Fruit fly (Drosophila melanogaster) whole organism, embryonic: ENCODE measurements around the gene CG10252.
A peak's percentile ranks its signal among the peaks of the same experiment; 100 is the strongest.

Source experiments
- Ada2b ChIP-seq: fragments of 200-800 bp; sonication (Bioruptor generic); IDR thresholded peaks from 2 replicates; pipeline ENCODE4 v1.3.6; 2022; ENCODE audit warnings: missing biosample characterization, missing genetic modification characterization
- Asciz ChIP-seq: fragments of 200-800 bp; sonication (Bioruptor generic); optimal IDR thresholded peaks from 2 replicates; lab custom pipeline; 2017; ENCODE audit warnings: missing biosample characterization, mild to moderate bottlenecking, missing genetic modification characterization, missing genetic modification reagents
- B-H2 ChIP-seq: fragments of 200-800 bp; sonication (Bioruptor generic); optimal IDR thresholded peaks from 2 replicates; lab custom pipeline; 2018; ENCODE audit warnings: missing biosample characterization, mild to moderate bottlenecking, missing genetic modification characterization
- CG10979 ChIP-seq: fragments of 200-800 bp; sonication (Bioruptor generic); optimal IDR thresholded peaks from 2 replicates; lab custom pipeline; 2018; ENCODE audit warnings: missing biosample characterization, mild to moderate bottlenecking, missing genetic modification characterization, moderate library complexity
- CG11247 ChIP-seq: fragments of 200-800 bp; sonication (Bioruptor generic); IDR thresholded peaks from 2 replicates; pipeline ENCODE4 v1.3.6; 2022; ENCODE audit warnings: missing biosample characterization, missing genetic modification characterization
- CG13296 ChIP-seq: fragments of 200-800 bp; sonication (Bioruptor generic); optimal IDR thresholded peaks from 3 replicates; lab custom pipeline; 2018; ENCODE audit warnings: missing biosample characterization, mild to moderate bottlenecking, missing genetic modification characterization
- CG13624 ChIP-seq: fragments of 200-800 bp; sonication (Bioruptor generic); optimal IDR thresholded peaks from 2 replicates; lab custom pipeline; 2016; ENCODE audit warnings: missing biosample characterization, missing genetic modification characterization
- CG6254 ChIP-seq: fragments of 200-800 bp; sonication (Bioruptor generic); optimal IDR thresholded peaks from 3 replicates; lab custom pipeline; 2017; ENCODE audit warnings: mild to moderate bottlenecking, missing biosample characterization, missing genetic modification reagents, missing genetic modification characterization
- CG6765 ChIP-seq: fragments of 200-800 bp; sonication (Bioruptor generic); optimal IDR thresholded peaks from 3 replicates; lab custom pipeline; 2017; ENCODE audit warnings: missing biosample characterization, mild to moderate bottlenecking, missing genetic modification characterization
- CG6813 ChIP-seq: fragments of 200-800 bp; sonication (Bioruptor generic); optimal IDR thresholded peaks from 2 replicates; lab custom pipeline; 2017; ENCODE audit warnings: missing biosample characterization, missing genetic modification characterization, mild to moderate bottlenecking, moderate library complexity, missing genetic modification reagents
- CG7928 ChIP-seq: fragments of 200-800 bp; sonication (Bioruptor generic); optimal IDR thresholded peaks from 2 replicates; lab custom pipeline; 2017; ENCODE audit warnings: missing biosample characterization, mild to moderate bottlenecking, missing genetic modification characterization
- CG8924 ChIP-seq: fragments of 200-800 bp; optimal IDR thresholded peaks from 3 replicates; lab custom pipeline; 2019; ENCODE audit warnings: missing biosample characterization, mild to moderate bottlenecking, missing genetic modification characterization, moderate library complexity
- CG9817 ChIP-seq: fragments of 200-800 bp; sonication (Bioruptor generic); optimal IDR thresholded peaks from 2 replicates; lab custom pipeline; 2018; ENCODE audit warnings: missing biosample characterization, mild to moderate bottlenecking, missing genetic modification characterization, moderate library complexity
- D ChIP-seq, 2 experiments: fragments of 200-800 bp in 1 of 2; fragments of >200 bp in 1 of 2; sonication (Bioruptor generic) in 1 of 2; optimal IDR thresholded peaks; 2 replicates in 1 of 2; 3 replicates in 1 of 2; lab custom pipeline; 2017; ENCODE audit warnings: mild to moderate bottlenecking in 1 of 2, missing biosample characterization in 1 of 2, missing genetic modification characterization in 1 of 2, missing genetic modification reagents in 1 of 2
- Dip3 ChIP-seq: fragments of 200-800 bp; sonication (Bioruptor generic); optimal IDR thresholded peaks from 3 replicates; lab custom pipeline; 2016; ENCODE audit warnings: missing biosample characterization, missing genetic modification characterization
- Hr51 ChIP-seq, 2 experiments: fragments of 200-800 bp; sonication (Bioruptor generic); optimal IDR thresholded peaks; 2 replicates in 1 of 2; 3 replicates in 1 of 2; lab custom pipeline; 2016 to 2018; ENCODE audit warnings: missing biosample characterization in 2 of 2, missing genetic modification characterization in 2 of 2, mild to moderate bottlenecking in 1 of 2, moderate library complexity in 1 of 2
- Lim3 ChIP-seq: fragments of 200-800 bp; sonication (Bioruptor generic); IDR thresholded peaks from 2 replicates; pipeline ENCODE4 v1.3.6; 2022; ENCODE audit warnings: missing biosample characterization, missing genetic modification characterization
- Mad ChIP-seq: fragments of 200-800 bp; sonication (Bioruptor generic); optimal IDR thresholded peaks from 2 replicates; lab custom pipeline; 2016; ENCODE audit warnings: missing biosample characterization, missing genetic modification characterization
- Meics ChIP-seq: fragments of 200-800 bp; sonication (Bioruptor generic); optimal IDR thresholded peaks from 2 replicates; lab custom pipeline; 2017; ENCODE audit warnings: missing biosample characterization, mild to moderate bottlenecking, missing genetic modification characterization
- Mes4 ChIP-seq: fragments of 200-800 bp; sonication (Bioruptor generic); optimal IDR thresholded peaks from 2 replicates; lab custom pipeline; 2016; ENCODE audit warnings: missing biosample characterization, missing genetic modification characterization
- Myb ChIP-seq: fragments of 200-800 bp; sonication (Bioruptor generic); optimal IDR thresholded peaks from 2 replicates; lab custom pipeline; 2016; ENCODE audit warnings: missing biosample characterization, missing genetic modification characterization
- Rfx ChIP-seq: fragments of 200-800 bp; sonication (Bioruptor generic); IDR thresholded peaks from 2 replicates; pipeline ENCODE4 v1.3.6; 2022; ENCODE audit warnings: missing biosample characterization, missing genetic modification characterization
- Side ChIP-seq: fragments of 200-800 bp; sonication (Bioruptor generic); optimal IDR thresholded peaks from 2 replicates; lab custom pipeline; 2016; ENCODE audit warnings: missing biosample characterization, missing genetic modification characterization
- Sox100B ChIP-seq: fragments of 200-800 bp; sonication (Bioruptor generic); optimal IDR thresholded peaks from 3 replicates; lab custom pipeline; 2018; ENCODE audit warnings: missing biosample characterization, mild to moderate bottlenecking, missing genetic modification characterization
- bsh ChIP-seq, 2 experiments: fragments of 200-800 bp; sonication (Bioruptor generic); optimal IDR thresholded peaks; 2 replicates each; lab custom pipeline; 2017 to 2018; ENCODE audit warnings: mild to moderate bottlenecking in 2 of 2, missing biosample characterization in 2 of 2, missing genetic modification characterization in 2 of 2, moderate library complexity in 1 of 2
- cas ChIP-seq: fragments of 200-800 bp; sonication (Bioruptor generic); IDR thresholded peaks from 2 replicates; pipeline ENCODE4 v1.3.6; 2022; ENCODE audit warnings: missing biosample characterization, missing genetic modification characterization
- crc ChIP-seq: fragments of 200-800 bp; sonication (Bioruptor generic); optimal IDR thresholded peaks from 2 replicates; lab custom pipeline; 2016; ENCODE audit warnings: missing biosample characterization, missing genetic modification characterization
- crp ChIP-seq, 2 experiments: fragments of 200-800 bp; sonication (Bioruptor generic); optimal IDR thresholded peaks; 2 replicates in 1 of 2; 3 replicates in 1 of 2; lab custom pipeline; 2017; ENCODE audit warnings: missing biosample characterization in 2 of 2, missing genetic modification characterization in 2 of 2, mild to moderate bottlenecking in 1 of 2, moderate library complexity in 1 of 2
- cwo ChIP-seq: fragments of 200-800 bp; sonication (Bioruptor generic); optimal IDR thresholded peaks from 3 replicates; lab custom pipeline; 2017; ENCODE audit warnings: missing biosample characterization, missing genetic modification characterization, mild to moderate bottlenecking, moderate library complexity, missing genetic modification reagents
- eve ChIP-seq, 2 experiments: fragments of >200 bp; optimal IDR thresholded peaks; 2 replicates each; lab custom pipeline; 2017; ENCODE audit warnings: missing biosample characterization in 2 of 2, missing genetic modification characterization in 2 of 2
- grau ChIP-seq: fragments of 200-800 bp; optimal IDR thresholded peaks from 3 replicates; lab custom pipeline; 2019; ENCODE audit warnings: missing biosample characterization, mild to moderate bottlenecking, missing genetic modification characterization, moderate library complexity
- ham ChIP-seq: fragments of 200-800 bp; sonication (Bioruptor generic); IDR thresholded peaks from 2 replicates; pipeline ENCODE4 v1.3.6; 2022; ENCODE audit warnings: missing biosample characterization, missing genetic modification characterization
- insv ChIP-seq, 2 experiments: fragments of 200-800 bp; sonication (Bioruptor generic); optimal IDR thresholded peaks; 3 replicates each; lab custom pipeline; 2016 to 2018; ENCODE audit warnings: missing biosample characterization in 2 of 2, missing genetic modification characterization in 2 of 2
- jigr1 ChIP-seq: fragments of 200-800 bp; sonication (Bioruptor generic); IDR thresholded peaks from 3 replicates; pipeline ENCODE4 v1.3.6; 2022; ENCODE audit warnings: missing biosample characterization, missing genetic modification characterization
- jumu ChIP-seq: fragments of 200-800 bp; sonication (Bioruptor generic); optimal IDR thresholded peaks from 3 replicates; lab custom pipeline; 2016; ENCODE audit warnings: missing biosample characterization, missing genetic modification characterization
- kah ChIP-seq: fragments of 200-800 bp; sonication (Bioruptor generic); optimal IDR thresholded peaks from 2 replicates; lab custom pipeline; 2018; ENCODE audit warnings: missing biosample characterization, mild to moderate bottlenecking, missing genetic modification characterization
- lab ChIP-seq: fragments of 200-800 bp; sonication (Bioruptor generic); optimal IDR thresholded peaks from 3 replicates; lab custom pipeline; 2017; ENCODE audit warnings: missing biosample characterization, missing genetic modification characterization, mild to moderate bottlenecking, moderate library complexity, missing genetic modification reagents
- mam ChIP-seq: fragments of 200-800 bp; sonication (Bioruptor generic); optimal IDR thresholded peaks from 3 replicates; lab custom pipeline; 2016; ENCODE audit warnings: missing biosample characterization, missing genetic modification characterization
- otp ChIP-seq: fragments of 200-800 bp; sonication (Bioruptor generic); IDR thresholded peaks from 3 replicates; pipeline ENCODE4, ENCODE4 v1.3.6; 2022; ENCODE audit warnings: missing biosample characterization, missing genetic modification characterization
- repo ChIP-seq: fragments of 200-800 bp; sonication (Bioruptor generic); optimal IDR thresholded peaks from 2 replicates; lab custom pipeline; 2016; ENCODE audit warnings: missing biosample characterization, missing genetic modification characterization
- scrt ChIP-seq: fragments of 200-800 bp; sonication (Bioruptor generic); optimal IDR thresholded peaks from 2 replicates; lab custom pipeline; 2018; ENCODE audit warnings: missing biosample characterization, mild to moderate bottlenecking, missing genetic modification characterization, moderate library complexity
- sim ChIP-seq: fragments of 200-800 bp; sonication (Bioruptor generic); IDR thresholded peaks from 2 replicates; pipeline ENCODE4 v1.3.6; 2022; ENCODE audit warnings: missing biosample characterization, missing genetic modification characterization
- slbo ChIP-seq: fragments of 200-800 bp; sonication (Bioruptor generic); IDR thresholded peaks from 2 replicates; pipeline ENCODE4 v1.3.6; 2022; ENCODE audit warnings: missing biosample characterization, missing genetic modification characterization
- tap ChIP-seq: fragments of 200-800 bp; optimal IDR thresholded peaks from 3 replicates; lab custom pipeline; 2019; ENCODE audit warnings: missing biosample characterization, mild to moderate bottlenecking, missing genetic modification characterization, moderate library complexity
- usp ChIP-seq: fragments of >200 bp; optimal IDR thresholded peaks from 2 replicates; lab custom pipeline; 2017; ENCODE audit warnings: missing biosample characterization, missing genetic modification characterization
- wdn ChIP-seq: fragments of 200-800 bp; sonication (Bioruptor generic); IDR thresholded peaks from 2 replicates; pipeline ENCODE4 v1.3.6; 2022; ENCODE audit warnings: missing biosample characterization, missing genetic modification characterization
- wor ChIP-seq: fragments of 200-800 bp; sonication (Bioruptor generic); IDR thresholded peaks from 2 replicates; pipeline ENCODE4 v1.3.6; 2022; ENCODE audit warnings: missing biosample characterization, missing genetic modification characterization

Gene CG10252

DNA sequence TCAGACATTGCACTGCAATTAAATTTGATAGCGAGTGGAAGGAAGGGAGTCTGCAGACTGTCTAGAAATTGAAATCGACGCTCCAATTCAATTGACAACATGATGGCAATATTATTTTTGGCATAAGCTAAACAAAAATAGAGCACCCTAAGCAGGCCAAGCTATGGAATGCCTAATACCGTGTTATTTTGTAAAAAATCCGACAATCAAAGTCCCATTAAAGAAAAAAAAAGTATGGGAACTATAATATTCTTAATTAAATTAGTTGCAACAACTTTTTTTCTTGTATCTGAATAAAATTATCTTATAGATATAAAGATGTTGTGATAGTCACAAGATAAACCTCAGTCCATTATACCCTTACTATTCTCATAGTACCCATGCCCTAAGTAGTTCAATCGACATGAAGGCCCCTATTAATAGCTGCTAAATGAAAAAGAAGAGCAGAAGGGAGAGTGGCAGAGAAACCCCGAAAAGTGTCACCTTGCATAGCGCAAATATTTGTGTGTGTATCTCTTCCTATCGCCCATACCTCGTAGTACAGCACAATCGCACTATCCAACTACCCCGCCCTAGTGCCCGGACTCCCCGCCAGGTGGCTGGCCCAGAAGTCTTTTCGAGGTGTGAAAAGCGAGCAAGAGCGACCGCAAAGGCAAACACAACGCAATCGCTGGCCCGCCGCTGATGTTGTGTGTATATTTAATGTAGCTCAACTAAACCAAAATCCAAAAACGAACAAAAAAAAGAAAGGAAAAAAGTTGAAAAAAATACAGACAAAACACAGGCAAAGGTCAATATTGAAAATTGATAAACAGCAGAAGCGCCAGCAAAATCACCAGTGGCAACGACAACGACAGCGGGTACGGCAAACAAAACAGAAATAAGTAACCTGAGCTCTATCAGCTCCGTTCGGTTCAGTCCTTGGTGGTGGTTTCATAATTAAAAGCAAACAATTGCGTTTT lies 38.4 kb downstream of the CG10252 start (continued):
- TF ChIP-seq cwo (GFP tag; lab: Kevin White, UChicago) = peak; percentile 35
- TF ChIP-seq usp (GFP tag; lab: Kevin White, UChicago) = no peak
- TF ChIP-seq wdn (GFP tag; lab: Robert Waterston, UW) = 0 out of 2 replicates have a peak, but pooled peaks have one; percentile 34
- TF ChIP-seq CG13296 (GFP tag; lab: Kevin White, UChicago) = peak; percentile 62
- TF ChIP-seq mam (GFP tag; lab: Kevin White, UChicago) = peak; percentile 17
- peak; percentile 92 for TF ChIP-seq CG6813
- no peak for TF ChIP-seq ham
- no peak for TF ChIP-seq tap
- peak; percentile 84 for TF ChIP-seq Asciz (GFP tag; lab: Kevin White, UChicago)
- peak; percentile 63 for TF ChIP-seq CG8924 (tag; lab: Kevin White, UChicago)
- TF ChIP-seq crc (GFP tag; lab: Kevin White, UChicago) = peak; percentile 39
- peak; percentile 92 for TF ChIP-seq CG10979 (tag; lab: Kevin White, UChicago)
- TF ChIP-seq CG13624 (GFP tag; lab: Kevin White, UChicago) = peak; percentile 17
- TF ChIP-seq bsh (GFP tag; optimal IDR thresholded peaks at IDR 0.05; lab: Kevin White, UChicago) = peak in 1 of 2 experiments; percentile 48
- TF ChIP-seq CG6254 (GFP tag; lab: Kevin White, UChicago) = peak; percentile 62
- peak; percentile 78 for TF ChIP-seq Side (GFP tag; lab: Kevin White, UChicago)
- TF ChIP-seq CG7928 (GFP tag; lab: Kevin White, UChicago) = peak; percentile 38
- no peak for TF ChIP-seq cas (GFP tag; lab: Robert Waterston, UW)
- TF ChIP-seq Mad = peak; percentile 30
- peak; percentile 10 for TF ChIP-seq kah
- TF ChIP-seq Myb (GFP tag; lab: Kevin White, UChicago) = peak; percentile 25
- TF ChIP-seq Lim3 = no peak
- peak; percentile 52 for TF ChIP-seq repo
- TF ChIP-seq CG9817 (tag; lab: Kevin White, UChicago) = no peak
- TF ChIP-seq crp (GFP tag; optimal IDR thresholded peaks at IDR 0.05; lab: Kevin White, UChicago) = no peak
- TF ChIP-seq eve (GFP tag; optimal IDR thresholded peaks at IDR 0.05; lab: Kevin White, UChicago) = no peak
- TF ChIP-seq Hr51 (GFP tag; optimal IDR thresholded peaks at IDR 0.05; lab: Kevin White, UChicago) = peak in 1 of 2 experiments; percentile 55
- TF ChIP-seq wor (GFP tag; lab: Robert Waterston, UW) = no peak
- peak; percentile 53 for TF ChIP-seq scrt (GFP tag; lab: Kevin White, UChicago)
- TF ChIP-seq CG6765 = peak; percentile 62
- peak; percentile 24 for TF ChIP-seq Meics (GFP tag; lab: Kevin White, UChicago)
- peak in 1 of 2 experiments; percentile 51 for TF ChIP-seq insv (GFP tag; optimal IDR thresholded peaks at IDR 0.05; lab: Kevin White, UChicago)
- peak; percentile 67 for TF ChIP-seq Sox100B (GFP tag; lab: Kevin White, UChicago)
- peak; percentile 80 for TF ChIP-seq lab (GFP tag; lab: Kevin White, UChicago)
- 0 out of 2 replicates have a peak, but pooled peaks have one; percentile 10 for TF ChIP-seq slbo (GFP tag; lab: Robert Waterston, UW)
- TF ChIP-seq sim = 0 out of 2 replicates have a peak, but pooled peaks have one; percentile 37
- no peak for TF ChIP-seq B-H2
- TF ChIP-seq Mes4 (GFP tag; lab: Kevin White, UChicago) = peak; percentile 83
- TF ChIP-seq jigr1 (GFP tag; lab: Robert Waterston, UW) = no peak
- TF ChIP-seq D (optimal IDR thresholded peaks at IDR 0.05; lab: Kevin White, UChicago) = no peak
- TF ChIP-seq D (GFP tag; optimal IDR thresholded peaks at IDR 0.05; lab: Kevin White, UChicago) = peak; percentile 75
- peak; percentile 24 for TF ChIP-seq grau (tag; lab: Kevin White, UChicago)
- 0 out of 2 replicates have a peak, but pooled peaks have one; percentile 22 for TF ChIP-seq CG11247
- peak; percentile 17 for TF ChIP-seq Dip3
- TF ChIP-seq jumu (GFP tag; lab: Kevin White, UChicago) = peak; percentile 5
- TF ChIP-seq otp (GFP tag; lab: Robert Waterston, UW) = peak; percentile 65; the same call in 1 of the 3 replicates
- no peak; the same call in 1 of the 2 replicates for TF ChIP-seq Ada2b (GFP tag; lab: Robert Waterston, UW)
- TF ChIP-seq Rfx = peak; percentile 40; the same call in 1 of the 2 replicates
